Fruit fly (Drosophila melanogaster) whole organism, pupa: ENCODE measurements around the gene CG2147.
A peak's percentile ranks its signal among the peaks of the same experiment; 100 is the strongest.

Source experiments
- CG10348 ChIP-seq: fragments of 200-800 bp; sonication (Bioruptor generic); IDR thresholded peaks from 2 replicates; pipeline ENCODE4 v1.3.6; 2022; ENCODE audit warnings: missing biosample characterization, missing genetic modification characterization
- CG12605 ChIP-seq: fragments of 200-800 bp; sonication (Bioruptor generic); IDR thresholded peaks from 2 replicates; pipeline ENCODE4 v1.3.6; 2022; ENCODE audit warnings: missing biosample characterization, missing genetic modification characterization
- CG13204 ChIP-seq: fragments of 200-800 bp; sonication (Bioruptor generic); optimal IDR thresholded peaks from 2 replicates; lab custom pipeline; 2018; ENCODE audit warnings: missing biosample characterization, mild to moderate bottlenecking, missing genetic modification characterization, moderate library complexity
- CG14655 ChIP-seq: fragments of 200-800 bp; sonication (Bioruptor generic); optimal IDR thresholded peaks from 3 replicates; lab custom pipeline; 2017; ENCODE audit warnings: mild to moderate bottlenecking, missing biosample characterization, missing genetic modification reagents, missing genetic modification characterization
- CG15710 ChIP-seq: fragments of 200-800 bp; sonication (Bioruptor generic); optimal IDR thresholded peaks from 2 replicates; lab custom pipeline; 2018; ENCODE audit warnings: missing biosample characterization, mild to moderate bottlenecking, missing genetic modification characterization, moderate library complexity
- CG17806 ChIP-seq: fragments of 200-800 bp; sonication (Bioruptor generic); optimal IDR thresholded peaks from 2 replicates; lab custom pipeline; 2018; ENCODE audit warnings: missing biosample characterization, mild to moderate bottlenecking, missing genetic modification characterization, moderate library complexity
- CG32121 ChIP-seq: fragments of 200-800 bp; sonication (Bioruptor generic); IDR thresholded peaks from 2 replicates; pipeline ENCODE4 v1.3.6; 2022; ENCODE audit warnings: missing biosample characterization, missing genetic modification characterization
- CG34367 ChIP-seq: fragments of 200-800 bp; sonication (Bioruptor generic); optimal IDR thresholded peaks from 2 replicates; lab custom pipeline; 2018; ENCODE audit warnings: missing biosample characterization, mild to moderate bottlenecking, missing genetic modification characterization
- CG4496 ChIP-seq: fragments of 200-800 bp; sonication (Bioruptor generic); IDR thresholded peaks from 3 replicates; pipeline ENCODE4 v1.3.6; 2022; ENCODE audit warnings: missing biosample characterization, missing genetic modification characterization
- CG8159 ChIP-seq: fragments of 200-800 bp; sonication (Bioruptor generic); optimal IDR thresholded peaks from 3 replicates; lab custom pipeline; 2018; ENCODE audit warnings: missing biosample characterization, mild to moderate bottlenecking, missing genetic modification characterization, moderate library complexity
- CG8301 ChIP-seq: fragments of 200-800 bp; sonication (Bioruptor generic); optimal IDR thresholded peaks from 2 replicates; lab custom pipeline; 2018; ENCODE audit warnings: missing biosample characterization, mild to moderate bottlenecking, missing genetic modification characterization
- CG9948 ChIP-seq: fragments of 200-800 bp; sonication (Bioruptor generic); optimal IDR thresholded peaks from 2 replicates; lab custom pipeline; 2018; ENCODE audit warnings: missing biosample characterization, mild to moderate bottlenecking, missing genetic modification characterization, moderate library complexity
- D1 ChIP-seq: fragments of 200-800 bp; sonication (Bioruptor generic); optimal IDR thresholded peaks from 2 replicates; lab custom pipeline; 2018; ENCODE audit warnings: missing biosample characterization, mild to moderate bottlenecking, missing genetic modification characterization, moderate library complexity
- EcR ChIP-seq: fragments of 200-800 bp; sonication (Bioruptor generic); optimal IDR thresholded peaks from 3 replicates; lab custom pipeline; 2019; ENCODE audit warnings: missing biosample characterization, missing genetic modification characterization, mild to moderate bottlenecking, moderate library complexity, missing genetic modification reagents
- Ets98B ChIP-seq: fragments of 200-800 bp; sonication (Bioruptor generic); IDR thresholded peaks from 2 replicates; pipeline ENCODE4 v1.3.6; 2022; ENCODE audit warnings: missing biosample characterization, missing genetic modification characterization
- Pif1A ChIP-seq: fragments of 200-800 bp; sonication (Bioruptor generic); optimal IDR thresholded peaks from 3 replicates; lab custom pipeline; 2016; ENCODE audit warnings: missing biosample characterization, missing genetic modification characterization
- Pif1B ChIP-seq: fragments of 200-800 bp; sonication (Bioruptor generic); optimal IDR thresholded peaks from 3 replicates; lab custom pipeline; 2016; ENCODE audit warnings: missing biosample characterization, missing genetic modification characterization
- Snoo ChIP-seq: fragments of 200-800 bp; sonication (Bioruptor generic); optimal IDR thresholded peaks from 3 replicates; lab custom pipeline; 2017; ENCODE audit warnings: missing biosample characterization, mild to moderate bottlenecking, missing genetic modification characterization, inconsistent platforms
- fd96Ca ChIP-seq: fragments of 200-800 bp; sonication (Bioruptor generic); IDR thresholded peaks from 3 replicates; pipeline ENCODE4 v1.3.6; 2022; ENCODE audit warnings: missing biosample characterization, missing genetic modification characterization
- gl ChIP-seq: fragments of 200-800 bp; sonication (Bioruptor generic); optimal IDR thresholded peaks from 2 replicates; lab custom pipeline; 2018; ENCODE audit warnings: missing biosample characterization, mild to moderate bottlenecking, missing genetic modification characterization
- rn ChIP-seq: fragments of 200-800 bp; sonication (Bioruptor generic); IDR thresholded peaks from 2 replicates; pipeline ENCODE4 v1.3.6; 2022; ENCODE audit warnings: missing biosample characterization, missing genetic modification characterization

CG2147 gene

dm6 chrX:8263236-8263635 is 22.8 kb downstream of the CG2147 start:
- TF ChIP-seq CG15710 (no peak), EcR (GFP tag; lab: Kevin White, UChicago) (no peak), CG10348 (GFP tag; lab: Robert Waterston, UW) (no peak), fd96Ca (GFP tag; lab: Robert Waterston, UW) (no peak), CG14655 (GFP tag; lab: Kevin White, UChicago) (no peak), Pif1B (GFP tag; lab: Kevin White, UChicago) (no peak), CG8159 (tag; lab: Kevin White, UChicago) (no peak), Ets98B (no peak), gl (tag; lab: Kevin White, UChicago) (no peak), CG8301 (no peak)

- TF ChIP-seq CG8301 (no peak), CG17806 (tag; lab: Kevin White, UChicago) (no peak), CG13204 (GFP tag; lab: Kevin White, UChicago) (no peak), Ets98B (no peak), D1 (tag; lab: Kevin White, UChicago) (no peak), CG15710 (no peak), gl (tag; lab: Kevin White, UChicago) (no peak), Snoo (tag; lab: Kevin White, UChicago) (no peak), fd96Ca (GFP tag; lab: Robert Waterston, UW) (no peak), CG4496 (no peak), CG12605 (GFP tag; lab: Robert Waterston, UW) (no peak), CG8159 (tag; lab: Kevin White, UChicago) (no peak), CG10348 (GFP tag; lab: Robert Waterston, UW) (no peak), CG34367 (tag; lab: Kevin White, UChicago) (no peak)
- TF ChIP-seq, all 21 proteins: peak for 0
These were observed 24.8 kb downstream of the CG2147 start for dm6 chrX:8265261-8265660.

- TF ChIP-seq fd96Ca (GFP tag; lab: Robert Waterston, UW): peak; percentile 77
- TF ChIP-seq CG14655 (GFP tag; lab: Kevin White, UChicago): peak; percentile 64
- peak; percentile 70 for TF ChIP-seq Pif1B (GFP tag; lab: Kevin White, UChicago)
- TF ChIP-seq CG9948 (tag; lab: Kevin White, UChicago): peak; percentile 61
- peak; percentile 12 for TF ChIP-seq gl (tag; lab: Kevin White, UChicago)
- peak; percentile 61 for TF ChIP-seq CG17806 (tag; lab: Kevin White, UChicago)
- no peak for TF ChIP-seq Snoo (tag; lab: Kevin White, UChicago)
- peak; percentile 71 for TF ChIP-seq Ets98B
- TF ChIP-seq CG8301: peak; percentile 50
- TF ChIP-seq EcR (GFP tag; lab: Kevin White, UChicago): peak; percentile 59
- TF ChIP-seq CG12605 (GFP tag; lab: Robert Waterston, UW): peak; percentile 39; the same call in 1 of the 2 replicates
- peak; percentile 42 for TF ChIP-seq D1 (tag; lab: Kevin White, UChicago)
- no peak for TF ChIP-seq rn (GFP tag; lab: Robert Waterston, UW)
- peak; percentile 79; the same call in 2 of the 3 replicates for TF ChIP-seq CG4496
- peak; percentile 52 for TF ChIP-seq CG34367 (tag; lab: Kevin White, UChicago)
- peak; percentile 58 for TF ChIP-seq CG15710
- TF ChIP-seq CG13204 (GFP tag; lab: Kevin White, UChicago): no peak
- TF ChIP-seq CG32121 (GFP tag; lab: Robert Waterston, UW): peak; percentile 70
- peak; percentile 66 for TF ChIP-seq Pif1A (GFP tag; lab: Kevin White, UChicago)
- peak; percentile 99 for TF ChIP-seq CG8159 (tag; lab: Kevin White, UChicago)
- TF ChIP-seq CG10348 (GFP tag; lab: Robert Waterston, UW): no peak
These were observed 31.0 kb downstream of the CG2147 start, which contains the start of gene Corp for dm6 chrX:8271363-8272061. TSS of gene Corp (minus strand) at chrX:8271409.

dm6 chrX:8273291-8273690 is 32.8 kb downstream of the CG2147 start, which contains the start of gene CG1636:
TSS of gene CG1636 (plus strand) at chrX:8273412.
- TF ChIP-seq CG12605 (GFP tag; lab: Robert Waterston, UW) (0 out of 2 replicates have a peak, but pooled peaks have one; percentile 8), D1 (tag; lab: Kevin White, UChicago) (no peak)

- TF ChIP-seq Snoo (tag; lab: Kevin White, UChicago) (peak; percentile 44), fd96Ca (GFP tag; lab: Robert Waterston, UW) (peak; percentile 43; the same call in 1 of the 3 replicates), CG9948 (tag; lab: Kevin White, UChicago) (peak; percentile 43), CG34367 (tag; lab: Kevin White, UChicago) (peak; percentile 20), CG8301 (peak; percentile 34), CG32121 (GFP tag; lab: Robert Waterston, UW) (peak; percentile 21; the same call in 1 of the 2 replicates), Ets98B (peak; percentile 19; the same call in 1 of the 2 replicates), CG17806 (tag; lab: Kevin White, UChicago) (peak; percentile 11), CG14655 (GFP tag; lab: Kevin White, UChicago) (peak; percentile 51), Pif1B (GFP tag; lab: Kevin White, UChicago) (no peak), CG4496 (no peak; the same call in 2 of the 3 replicates), Pif1A (GFP tag; lab: Kevin White, UChicago) (peak; percentile 36), gl (tag; lab: Kevin White, UChicago) (no peak), rn (GFP tag; lab: Robert Waterston, UW) (no peak), D1 (tag; lab: Kevin White, UChicago) (no peak), CG8159 (tag; lab: Kevin White, UChicago) (peak; percentile 58), CG15710 (peak; percentile 47), CG12605 (GFP tag; lab: Robert Waterston, UW) (no peak), CG10348 (GFP tag; lab: Robert Waterston, UW) (no peak), CG13204 (GFP tag; lab: Kevin White, UChicago) (no peak), EcR (GFP tag; lab: Kevin White, UChicago) (no peak)
These were observed 33.5 kb downstream of the CG2147 start, which contains the start of gene CG15343 for dm6 chrX:8273799-8274484. TSS of gene CG15343 (minus strand) at chrX:8273806.
